Worm (Caenorhabditis elegans) whole organism, young adult: ENCODE results near the gene B0310.2.
A peak's percentile ranks its signal among the peaks of the same experiment; 100 is the strongest.

Source experiments
- B0035.1 ChIP-seq: sonication (generic microtip); optimal IDR thresholded peaks from 2 replicates; lab custom pipeline; 2016; ENCODE audit warnings: missing genetic modification characterization, mild to moderate bottlenecking, missing compliant biosample characterization, missing genotype, missing genetic modification reagents
- B0336.3 ChIP-seq: fragments of 200-800 bp; sonication (Bioruptor generic); IDR thresholded peaks from 2 replicates; pipeline ENCODE4 v1.3.6; 2022; ENCODE audit warnings: missing genetic modification characterization, missing compliant biosample characterization
- F22D6.2 ChIP-seq: sonication (generic microtip); optimal IDR thresholded peaks from 2 replicates; lab custom pipeline; 2016; ENCODE audit warnings: mild to moderate bottlenecking, missing genetic modification characterization, missing compliant biosample characterization
- F49E8.2 ChIP-seq: sonication (generic microtip); optimal IDR thresholded peaks from 3 replicates; lab custom pipeline; 2017; ENCODE audit warnings: missing genetic modification characterization, mild to moderate bottlenecking, missing compliant biosample characterization, antibody characterized with exemption, moderate library complexity; ENCODE audit not compliant: insufficient read depth
- F57A8.1 ChIP-seq: fragments of 200-800 bp; sonication (Bioruptor generic); optimal IDR thresholded peaks from 2 replicates; lab custom pipeline; 2018; ENCODE audit warnings: mild to moderate bottlenecking, missing genetic modification characterization, moderate library complexity, missing compliant biosample characterization
- Y53F4B.3 ChIP-seq: fragments of 200-800 bp; sonication (Bioruptor generic); IDR thresholded peaks from 2 replicates; pipeline ENCODE4 v1.3.6; 2022; ENCODE audit warnings: missing genetic modification reagents, missing genetic modification characterization, missing compliant biosample characterization
- Y56A3A.18 ChIP-seq: fragments of 200-800 bp; sonication (Bioruptor generic); IDR thresholded peaks from 2 replicates; pipeline ENCODE4 v1.3.6; 2022; ENCODE audit warnings: missing genetic modification reagents, missing genetic modification characterization, missing compliant biosample characterization
- Y79H2A.3 ChIP-seq: fragments of 200-800 bp; sonication (Bioruptor generic); conservative IDR thresholded peaks from 2 replicates; pipeline ENCODE4 v1.3.6; 2022; ENCODE audit warnings: missing genetic modification reagents, missing genetic modification characterization, missing compliant biosample characterization
- ama-1 ChIP-seq, 3 experiments: fragments of 150-350 bp in 1 of 3; sonication (generic microtip) in 2 of 3; optimal IDR thresholded peaks; 2 replicates each; lab custom pipeline; 2014 to 2018; ENCODE audit warnings: missing biosample characterization in 2 of 3, missing genetic modification characterization in 2 of 3, missing genetic modification reagents in 2 of 3
- aptf-3 ChIP-seq: fragments of 200-800 bp; sonication (Bioruptor generic); IDR thresholded peaks from 2 replicates; pipeline ENCODE4 v1.3.6; 2022; ENCODE audit warnings: missing genetic modification characterization, missing compliant biosample characterization
- attf-6 ChIP-seq: fragments of 200-800 bp; sonication (Bioruptor generic); IDR thresholded peaks from 2 replicates; pipeline ENCODE4 v1.3.6; 2022; ENCODE audit warnings: missing genetic modification reagents, missing genetic modification characterization, missing compliant biosample characterization
- bed-2 ChIP-seq: fragments of 200-800 bp; sonication (Bioruptor generic); IDR thresholded peaks from 2 replicates; pipeline ENCODE4 v1.3.6; 2022; ENCODE audit warnings: missing genetic modification reagents, missing genetic modification characterization, missing compliant biosample characterization
- cebp-1 ChIP-seq, 2 experiments: fragments of 200-800 bp in 1 of 2; sonication (Bioruptor generic) in 1 of 2; sonication (generic microtip) in 1 of 2; IDR thresholded peaks in 1 of 2; optimal IDR thresholded peaks in 1 of 2; 2 replicates each; pipeline versions ENCODE4 v1.3.6 to Lab custom; 2017 to 2022; ENCODE audit warnings: missing compliant biosample characterization in 2 of 2, missing genetic modification characterization in 2 of 2, mild to moderate bottlenecking in 1 of 2, missing genetic modification reagents in 1 of 2, moderate library complexity in 1 of 2
- cebp-2 ChIP-seq: fragments of 200-800 bp; sonication (Bioruptor generic); IDR thresholded peaks from 2 replicates; pipeline ENCODE4 v1.3.6; 2022; ENCODE audit warnings: missing genetic modification characterization, missing compliant biosample characterization
- ceh-27 ChIP-seq: fragments of 200-800 bp; sonication (Bioruptor generic); optimal IDR thresholded peaks from 2 replicates; lab custom pipeline; 2018; ENCODE audit warnings: mild to moderate bottlenecking, missing genetic modification characterization, moderate library complexity, missing compliant biosample characterization
- ceh-58 ChIP-seq: fragments of 200-800 bp; sonication (Bioruptor generic); IDR thresholded peaks from 2 replicates; pipeline ENCODE4 v1.3.6; 2022; ENCODE audit warnings: missing genetic modification characterization, missing compliant biosample characterization
- ceh-91 ChIP-seq: fragments of 200-800 bp; sonication (Bioruptor generic); IDR thresholded peaks from 2 replicates; pipeline ENCODE4 v1.3.6; 2022; ENCODE audit warnings: missing genetic modification reagents, missing genetic modification characterization, missing compliant biosample characterization
- chd-7 ChIP-seq: sonication (generic microtip); optimal IDR thresholded peaks from 2 replicates; lab custom pipeline; 2016; ENCODE audit warnings: mild to moderate bottlenecking, missing genetic modification characterization, moderate library complexity, missing compliant biosample characterization
- efl-1 ChIP-seq: fragments of 150-350 bp; optimal IDR thresholded peaks from 2 replicates; lab custom pipeline; 2014; ENCODE audit warnings: missing biosample characterization, missing genetic modification reagents, missing genetic modification characterization
- egl-18 ChIP-seq: fragments of 200-800 bp; sonication (Bioruptor generic); IDR thresholded peaks from 2 replicates; pipeline ENCODE4 v1.3.6; 2022; ENCODE audit warnings: missing genetic modification reagents, missing genetic modification characterization, missing compliant biosample characterization
- him-1 ChIP-seq: sonication (generic microtip); optimal IDR thresholded peaks from 2 replicates; lab custom pipeline; 2016; ENCODE audit warnings: missing genotype, missing genetic modification reagents, missing genetic modification characterization, missing compliant biosample characterization
- hlh-12 ChIP-seq: sonication (generic microtip); optimal IDR thresholded peaks from 2 replicates; lab custom pipeline; 2016; ENCODE audit warnings: missing genetic modification characterization, missing compliant biosample characterization
- hmg-1.2 ChIP-seq: fragments of 200-800 bp; sonication (Bioruptor generic); IDR thresholded peaks from 2 replicates; pipeline ENCODE4 v1.3.6; 2022; ENCODE audit warnings: missing genetic modification reagents, missing genetic modification characterization, missing compliant biosample characterization
- hrde-1 ChIP-seq: sonication (generic microtip); optimal IDR thresholded peaks from 2 replicates; lab custom pipeline; 2016; ENCODE audit warnings: missing genetic modification characterization, mild to moderate bottlenecking, missing compliant biosample characterization, moderate library complexity, missing genotype, missing genetic modification reagents, borderline replicate concordance
- let-526 ChIP-seq: fragments of 200-800 bp; sonication (Bioruptor generic); IDR thresholded peaks from 2 replicates; pipeline ENCODE4 v1.3.6; 2022; ENCODE audit warnings: missing genetic modification reagents, missing genetic modification characterization, missing compliant biosample characterization
- let-607 ChIP-seq, 2 experiments: fragments of 200-800 bp in 1 of 2; sonication (Bioruptor generic) in 1 of 2; sonication (generic microtip) in 1 of 2; optimal IDR thresholded peaks; 2 replicates each; lab custom pipeline; 2016 to 2018; ENCODE audit warnings: mild to moderate bottlenecking in 2 of 2, missing compliant biosample characterization in 2 of 2, missing genetic modification characterization in 2 of 2, moderate library complexity in 2 of 2, missing genotype in 1 of 2
- lin-40 ChIP-seq: sonication (generic microtip); optimal IDR thresholded peaks from 2 replicates; lab custom pipeline; 2016; ENCODE audit warnings: missing genetic modification characterization, mild to moderate bottlenecking, missing compliant biosample characterization, missing genotype, missing genetic modification reagents
- lsy-27 ChIP-seq: sonication (generic microtip); optimal IDR thresholded peaks from 2 replicates; lab custom pipeline; 2017; ENCODE audit warnings: missing genetic modification characterization, mild to moderate bottlenecking, missing compliant biosample characterization, antibody characterized with exemption, missing genotype, borderline replicate concordance; ENCODE audit not compliant: insufficient read depth
- mcd-1 ChIP-seq: fragments of 200-800 bp; sonication (Bioruptor generic); IDR thresholded peaks from 2 replicates; pipeline ENCODE4 v1.3.6; 2022; ENCODE audit warnings: missing genetic modification reagents, missing genetic modification characterization, missing compliant biosample characterization
- nfyb-1 ChIP-seq: fragments of 200-800 bp; sonication (Bioruptor generic); IDR thresholded peaks from 2 replicates; pipeline ENCODE4 v1.3.6; 2022; ENCODE audit warnings: missing genetic modification reagents, missing genetic modification characterization, missing compliant biosample characterization
- nhr-179 ChIP-seq: sonication (generic microtip); optimal IDR thresholded peaks from 2 replicates; lab custom pipeline; 2016; ENCODE audit warnings: mild to moderate bottlenecking, missing genetic modification characterization, missing compliant biosample characterization
- nhr-27 ChIP-seq: fragments of 200-800 bp; sonication (Bioruptor generic); optimal IDR thresholded peaks from 2 replicates; lab custom pipeline; 2018; ENCODE audit warnings: mild to moderate bottlenecking, missing genetic modification characterization, moderate library complexity, missing compliant biosample characterization
- sea-2 ChIP-seq: fragments of 200-800 bp; sonication (Bioruptor generic); IDR thresholded peaks from 2 replicates; pipeline ENCODE4 v1.3.6; 2022; ENCODE audit warnings: missing genetic modification characterization, missing compliant biosample characterization
- snpc-1.1 ChIP-seq: sonication (generic microtip); optimal IDR thresholded peaks from 2 replicates; lab custom pipeline; 2017; ENCODE audit warnings: missing genetic modification characterization, mild to moderate bottlenecking, missing compliant biosample characterization, antibody characterized with exemption, moderate library complexity, missing genotype, missing genetic modification reagents; ENCODE audit not compliant: insufficient read depth
- snpc-4 ChIP-seq, 5 experiments: fragments of 150-350 bp in 1 of 5; sonication (generic microtip) in 4 of 5; optimal IDR thresholded peaks; 2 replicates each; lab custom pipeline; 2014 to 2018; ENCODE audit warnings: missing genetic modification characterization in 5 of 5, missing biosample characterization in 3 of 5, antibody characterized with exemption in 2 of 5, mild to moderate bottlenecking in 2 of 5, missing compliant biosample characterization in 2 of 5, missing genotype in 2 of 5, moderate library complexity in 2 of 5, missing genetic modification reagents in 1 of 5
- tbp1 ChIP-seq: fragments of 200-800 bp; sonication (Bioruptor generic); optimal IDR thresholded peaks from 2 replicates; lab custom pipeline; 2018; ENCODE audit warnings: mild to moderate bottlenecking, missing genetic modification characterization, missing compliant biosample characterization
- zfh-2 ChIP-seq: fragments of 200-800 bp; sonication (Bioruptor generic); conservative IDR thresholded peaks from 2 replicates; pipeline ENCODE4 v1.3.6; 2022; ENCODE audit warnings: missing genetic modification reagents, missing genetic modification characterization, missing compliant biosample characterization
- ztf-25 ChIP-seq: fragments of 200-800 bp; sonication (Bioruptor generic); IDR thresholded peaks from 2 replicates; pipeline ENCODE4 v1.3.6; 2022; ENCODE audit warnings: missing genetic modification reagents, missing genetic modification characterization, missing compliant biosample characterization
- ztf-6 ChIP-seq: fragments of 200-800 bp; sonication (Bioruptor generic); IDR thresholded peaks from 2 replicates; pipeline ENCODE4 v1.3.6; 2022; ENCODE audit warnings: missing genetic modification reagents, missing genetic modification characterization, missing compliant biosample characterization

B0310.2 gene

ce11 chrX:551175-551729 is 44.5 kb upstream of the B0310.2 start, which contains the start of gene F57C12.2:
Gene F57C12.2 (minus strand): TSS chrX:551392.
- TF ChIP-seq snpc-4 (GFP tag; optimal IDR thresholded peaks at IDR 0.05; lab: Kevin White, UChicago) (no peak), snpc-4 (tag; optimal IDR thresholded peaks at IDR 0.05; lab: Kevin White, UChicago) (peak in 1 of 4 experiments; percentile 39), ztf-6 (GFP tag; lab: Robert Waterston, UW) (no peak)

ce11 chrX:542807-543206 is 36.1 kb upstream of the B0310.2 start, which contains the start of gene F28C10.1:
Gene F28C10.1 (plus strand): TSS chrX:543107.
- TF ChIP-seq ceh-58 (GFP tag; lab: Robert Waterston, UW) (no peak), let-607 (tag; optimal IDR thresholded peaks at IDR 0.05; lab: Kevin White, UChicago) (no peak), hrde-1 (tag; lab: Kevin White, UChicago) (no peak), him-1 (tag; lab: Kevin White, UChicago) (no peak), F22D6.2 (tag; lab: Kevin White, UChicago) (no peak), lsy-27 (no peak), F49E8.2 (no peak), lin-40 (tag; lab: Kevin White, UChicago) (no peak), F57A8.1 (no peak), ceh-91 (no peak), B0336.3 (no peak), efl-1 (GFP tag; lab: Kevin White, UChicago) (no peak)

- TF ChIP-seq snpc-4 (GFP tag; optimal IDR thresholded peaks at IDR 0.05; lab: Kevin White, UChicago) (peak; percentile 54), snpc-4 (tag; optimal IDR thresholded peaks at IDR 0.05; lab: Kevin White, UChicago) (peak in 2 of 4 experiments; percentile 82 to 93), snpc-1.1 (tag; lab: Kevin White, UChicago) (peak; percentile 68), ceh-58 (GFP tag; lab: Robert Waterston, UW) (no peak)
Observed at ce11 chrX:538083-538482, 31.3 kb upstream of the B0310.2 start.

- no peak for TF ChIP-seq mcd-1 (GFP tag; lab: Robert Waterston, UW)
- TF ChIP-seq sea-2 (GFP tag; lab: Robert Waterston, UW): no peak
- no peak for TF ChIP-seq hlh-12
- no peak for TF ChIP-seq attf-6
- no peak for TF ChIP-seq chd-7 (tag; lab: Kevin White, UChicago)
- no peak for TF ChIP-seq egl-18 (GFP tag; lab: Robert Waterston, UW)
- no peak for TF ChIP-seq cebp-2 (GFP tag; lab: Robert Waterston, UW)
- no peak for TF ChIP-seq ztf-25 (GFP tag; lab: Robert Waterston, UW)
- TF ChIP-seq Y79H2A.3 (GFP tag; lab: Robert Waterston, UW): no peak
Observed at ce11 chrX:536365-536764, 29.6 kb upstream of the B0310.2 start.

- TF ChIP-seq nfyb-1 (GFP tag; lab: Robert Waterston, UW): no peak
- no peak for TF ChIP-seq F22D6.2 (tag; lab: Kevin White, UChicago)
- peak; percentile 59 for TF ChIP-seq ceh-27 (GFP tag; lab: Kevin White, UChicago)
- TF ChIP-seq zfh-2 (GFP tag; lab: Robert Waterston, UW): peak; percentile 49; the same call in 1 of the 2 replicates
- no peak for TF ChIP-seq B0035.1
- TF ChIP-seq let-526: no peak
- TF ChIP-seq Y53F4B.3 (GFP tag; lab: Robert Waterston, UW): no peak
- no peak for TF ChIP-seq nhr-179 (tag; lab: Kevin White, UChicago)
- no peak for TF ChIP-seq Y56A3A.18 (GFP tag; lab: Robert Waterston, UW)
- TF ChIP-seq nhr-27 (tag; lab: Kevin White, UChicago): no peak
- TF ChIP-seq chd-7 (tag; lab: Kevin White, UChicago): no peak
- TF ChIP-seq ama-1 (optimal IDR thresholded peaks at IDR 0.05; lab: Kevin White, UChicago): no peak
- no peak for TF ChIP-seq ama-1 (GFP tag; optimal IDR thresholded peaks at IDR 0.05; lab: Kevin White, UChicago)
- TF ChIP-seq bed-2 (GFP tag; lab: Robert Waterston, UW): no peak
- TF ChIP-seq hmg-1.2 (GFP tag; lab: Robert Waterston, UW): peak; percentile 67; the same call in 1 of the 2 replicates
- no peak for TF ChIP-seq cebp-1 (GFP tag; IDR thresholded peaks at IDR 0.05; lab: Robert Waterston, UW)
- TF ChIP-seq cebp-1 (tag; optimal IDR thresholded peaks at IDR 0.05; lab: Kevin White, UChicago): peak; percentile 67
- peak; percentile 8 for TF ChIP-seq tbp1 (GFP tag; lab: Kevin White, UChicago)
- no peak for TF ChIP-seq aptf-3 (GFP tag; lab: Robert Waterston, UW)
Observed at ce11 chrX:535728-536127, 29.0 kb upstream of the B0310.2 start, which contains the start of gene F28C10.3. Gene F28C10.3 (minus strand): TSS chrX:535828.
